Worm (Caenorhabditis elegans): Measurements from ENCODE around the gene C01G10.14.

DNA sequence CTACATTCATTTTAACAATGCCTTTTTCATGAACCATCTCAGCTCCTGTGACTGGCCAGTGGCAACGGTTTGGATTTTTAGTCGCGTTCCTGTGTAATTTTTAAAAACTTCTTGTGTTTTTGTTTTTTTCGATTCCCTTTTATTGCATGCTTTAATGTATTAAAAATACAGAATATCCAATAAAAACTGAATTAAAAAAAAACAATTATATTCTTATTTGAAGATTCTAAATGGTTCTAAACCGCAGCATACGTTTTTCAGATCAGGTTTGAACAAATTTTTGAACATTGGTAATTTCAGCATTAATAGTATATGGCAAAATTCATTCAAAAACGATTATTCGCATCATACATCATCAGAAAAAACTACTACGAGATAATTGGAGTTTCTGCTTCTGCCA lies 37.4 kb downstream of the C01G10.14 start, which contains the start of gene dnj-3:
- TF ChIP-seq C08G9.2 (tag; optimal IDR thresholded peaks at IDR 0.05) (no peak), dve-1 (tag; optimal IDR thresholded peaks at IDR 0.05) (no peak), ceh-9 (tag; optimal IDR thresholded peaks at IDR 0.05) (no peak), tbx-2 (tag; optimal IDR thresholded peaks at IDR 0.05) (no peak), ceh-18 (tag; optimal IDR thresholded peaks at IDR 0.05) (no peak), dmd-4 (tag; optimal IDR thresholded peaks at IDR 0.05; ENCODE audit: borderline replicate concordance) (no peak), fkh-6 (tag; optimal IDR thresholded peaks at IDR 0.05) (no peak), ceh-30 (tag; optimal IDR thresholded peaks at IDR 0.05) (no peak), pax-1 (tag; optimal IDR thresholded peaks at IDR 0.05) (no peak)
